Worm (Caenorhabditis elegans) whole organism, early embryonic: ENCODE results near the gene nhr-280.

Source experiments
- ceh-36 ChIP-seq: sonication (generic microtip); optimal IDR thresholded peaks from 2 replicates; lab custom pipeline; 2016; ENCODE audit warnings: missing genetic modification characterization, inconsistent platforms, missing compliant biosample characterization
- ets-7 ChIP-seq: sonication (generic microtip); optimal IDR thresholded peaks from 2 replicates; lab custom pipeline; 2016; ENCODE audit warnings: missing genotype, missing genetic modification characterization, missing compliant biosample characterization
- hmg-4 ChIP-seq: fragments of 200-800 bp; sonication (Bioruptor generic); optimal IDR thresholded peaks from 2 replicates; lab custom pipeline; 2018; ENCODE audit warnings: mild to moderate bottlenecking, missing genetic modification characterization, missing compliant biosample characterization
- tra-4 ChIP-seq: sonication (generic microtip); optimal IDR thresholded peaks from 2 replicates; lab custom pipeline; 2017; ENCODE audit warnings: missing genetic modification characterization, missing compliant biosample characterization

DNA sequence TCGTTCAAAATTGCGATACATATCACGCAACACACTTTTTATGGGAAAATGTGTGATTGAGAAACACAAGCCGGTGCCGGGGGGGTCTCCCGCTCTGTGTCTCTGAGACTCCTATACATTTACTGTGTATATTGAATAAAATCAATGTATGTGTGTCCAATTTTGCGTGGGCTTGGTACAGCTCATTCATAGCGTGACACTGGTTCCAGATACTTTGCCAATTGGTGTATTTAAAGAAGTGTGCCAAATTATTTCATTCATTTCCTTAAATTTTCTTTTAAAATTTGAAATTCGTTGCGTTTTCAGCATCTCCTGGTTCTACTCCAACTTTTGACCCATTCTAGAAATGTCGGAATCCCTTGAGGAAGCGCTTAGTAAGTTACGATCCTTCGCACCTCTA lies 13.3 kb downstream of the nhr-280 start, which contains the start of gene C29F9.5:
- TF ChIP-seq ets-7 (tag; lab: Kevin White, UChicago), result no peak
- TF ChIP-seq hmg-4 (GFP tag; lab: Kevin White, UChicago), result no peak
- TF ChIP-seq ceh-36, result no peak
- TF ChIP-seq tra-4, result no peak
